Fruit fly (Drosophila melanogaster): ENCODE results near the gene Ada3.

The Ada3 gene

DNA sequence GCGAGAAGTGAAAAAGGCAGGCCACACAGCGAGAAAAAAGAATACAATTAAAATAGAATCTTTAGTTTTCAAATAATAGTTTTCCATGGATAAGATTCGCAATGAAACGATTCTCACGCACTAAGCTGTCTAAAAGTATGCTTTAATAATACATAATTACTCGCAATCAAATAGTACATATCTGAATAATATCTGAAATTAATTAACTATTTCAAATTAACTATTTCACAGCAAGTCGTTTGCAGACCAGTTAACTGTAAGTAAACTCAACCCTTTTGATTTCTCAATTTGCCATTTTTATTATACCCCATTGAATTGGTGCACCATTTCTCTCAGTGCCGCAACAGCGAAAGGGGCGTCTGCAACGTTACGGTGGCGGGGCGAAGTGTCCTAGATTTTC lies 40.0 kb downstream of the Ada3 start (continued):
- TF ChIP-seq Ptx1 (GFP tag; IDR thresholded peaks at IDR 0.05) (0 out of 2 replicates have a peak, but pooled peaks have one; percentile 18), lab (GFP tag; optimal IDR thresholded peaks at IDR 0.05) (peak; percentile 66), CoRest (tag; optimal IDR thresholded peaks at IDR 0.05) (peak; percentile 39), CG3281 (GFP tag; optimal IDR thresholded peaks at IDR 0.05) (peak; percentile 58), cwo (GFP tag; optimal IDR thresholded peaks at IDR 0.05) (peak; percentile 33), CG12391 (tag; optimal IDR thresholded peaks at IDR 0.05) (peak; percentile 33), phol (tag; optimal IDR thresholded peaks at IDR 0.05) (peak; percentile 31), CG2678 (tag; optimal IDR thresholded peaks at IDR 0.05) (peak; percentile 62), nmo (GFP tag; optimal IDR thresholded peaks at IDR 0.05) (peak; percentile 51), CG12071 (GFP tag; optimal IDR thresholded peaks at IDR 0.05) (no peak), Hr3 (GFP tag; optimal IDR thresholded peaks at IDR 0.05) (peak; percentile 26), CG17385 (GFP tag; optimal IDR thresholded peaks at IDR 0.05) (no peak), CG2120 (GFP tag; optimal IDR thresholded peaks at IDR 0.05) (peak; percentile 51), fd102C (GFP tag; optimal IDR thresholded peaks at IDR 0.05) (no peak), row (GFP tag; IDR thresholded peaks at IDR 0.05) (peak; percentile 34; the same call in 1 of the 3 replicates), CG17802 (tag; optimal IDR thresholded peaks at IDR 0.05) (no peak), eve (GFP tag; optimal IDR thresholded peaks at IDR 0.05) (peak in 1 of 2 experiments; percentile 16), ind (GFP tag; optimal IDR thresholded peaks at IDR 0.05) (peak; percentile 2), CG13775 (GFP tag; optimal IDR thresholded peaks at IDR 0.05) (peak; percentile 10), CG13296 (GFP tag; optimal IDR thresholded peaks at IDR 0.05) (peak; percentile 46), lmd (GFP tag; IDR thresholded peaks at IDR 0.05) (peak; percentile 24; the same call in 1 of the 2 replicates), zfh2 (GFP tag; optimal IDR thresholded peaks at IDR 0.05) (peak; percentile 7), odd (GFP tag; optimal IDR thresholded peaks at IDR 0.05) (peak; percentile 17), CG3995 (GFP tag; optimal IDR thresholded peaks at IDR 0.05) (no peak), CG7839 (tag; optimal IDR thresholded peaks at IDR 0.05) (peak; percentile 55), ham (GFP tag; IDR thresholded peaks at IDR 0.05) (no peak), gem (tag; optimal IDR thresholded peaks at IDR 0.05) (peak; percentile 58), NfI (GFP tag; optimal IDR thresholded peaks at IDR 0.05) (peak; percentile 13), unpg (GFP tag; optimal IDR thresholded peaks at IDR 0.05) (peak; percentile 13), Max (GFP tag; optimal IDR thresholded peaks at IDR 0.05) (peak; percentile 4), CG9727 (GFP tag; optimal IDR thresholded peaks at IDR 0.05) (peak; percentile 52), CG10209 (GFP tag; optimal IDR thresholded peaks at IDR 0.05) (peak; percentile 7), HHEX (GFP tag; optimal IDR thresholded peaks at IDR 0.05) (peak; percentile 25), CG17361 (GFP tag; IDR thresholded peaks at IDR 0.05) (0 out of 3 replicates have a peak, but pooled peaks have one; percentile 14), danr (GFP tag; IDR thresholded peaks at IDR 0.05) (no peak), Sox102F (GFP tag; optimal IDR thresholded peaks at IDR 0.05) (peak; percentile 21), Ssrp (tag; optimal IDR thresholded peaks at IDR 0.05) (no peak), Pdp1 (GFP tag; optimal IDR thresholded peaks at IDR 0.05) (no peak), tio (GFP tag; optimal IDR thresholded peaks at IDR 0.05) (peak; percentile 35), Hr51 (GFP tag; optimal IDR thresholded peaks at IDR 0.05) (peak in 1 of 2 experiments; percentile 42), CG3163 (GFP tag; optimal IDR thresholded peaks at IDR 0.05) (no peak), CG10147 (GFP tag; optimal IDR thresholded peaks at IDR 0.05) (peak; percentile 33), Aef1 (GFP tag; IDR thresholded peaks at IDR 0.05) (no peak), CG11247 (GFP tag; IDR thresholded peaks at IDR 0.05) (no peak), eyg (GFP tag; optimal IDR thresholded peaks at IDR 0.05) (no peak), Dip2 (GFP tag; IDR thresholded peaks at IDR 0.05) (no peak), dmrt11E (tag; optimal IDR thresholded peaks at IDR 0.05) (no peak), prd (optimal IDR thresholded peaks at IDR 0.05) (no peak), prd (GFP tag; IDR thresholded peaks at IDR 0.05) (peak; percentile 37; the same call in 2 of the 3 replicates), CG13424 (tag; optimal IDR thresholded peaks at IDR 0.05) (peak; percentile 31)

Measured in whole organism, embryonic.